Worm (Caenorhabditis elegans): ENCODE results near the gene fipp-1.

DNA sequence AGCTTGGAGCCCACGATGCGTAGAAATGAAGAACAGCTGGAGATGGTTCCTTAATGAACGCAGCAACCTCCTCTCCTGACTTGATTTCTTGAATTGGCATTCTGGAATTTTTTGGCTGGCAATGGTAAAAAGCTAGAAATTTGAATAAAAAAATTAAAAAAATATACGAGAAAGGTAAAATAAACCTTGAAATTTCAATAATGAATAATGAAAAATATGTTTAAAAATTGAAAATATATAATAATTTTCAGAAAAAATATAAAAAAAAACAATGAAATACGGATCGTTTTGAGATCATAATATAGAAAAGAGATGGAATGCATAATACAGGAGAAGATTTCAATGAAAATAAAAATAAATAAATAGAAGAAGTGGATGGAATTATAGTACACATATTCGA is 30.4 kb upstream of the fipp-1 start, which contains the start of gene glrx-3:
- TF ChIP-seq tra-4 (tag; optimal IDR thresholded peaks at IDR 0.05) (no peak), ets-7 (tag; optimal IDR thresholded peaks at IDR 0.05) (no peak), F13C5.2 (tag; optimal IDR thresholded peaks at IDR 0.05) (no peak), B0310.2 (tag; optimal IDR thresholded peaks at IDR 0.05) (no peak), ama-1 (optimal IDR thresholded peaks at IDR 0.05) (no peak), aly-1 (tag; optimal IDR thresholded peaks at IDR 0.05) (no peak)

Data from whole organism, early embryonic.